Worm (Caenorhabditis elegans) whole organism, midembryonic: ENCODE results near the gene idpp-9.

Source experiments
- T22C8.4 ChIP-seq: fragments of 200-800 bp; sonication (Bioruptor generic); IDR thresholded peaks from 2 replicates; pipeline ENCODE4 v1.3.6; 2022; ENCODE audit warnings: missing genetic modification characterization, missing compliant biosample characterization
- cog-1 ChIP-seq: sonication (generic microtip); optimal IDR thresholded peaks from 2 replicates; lab custom pipeline; 2016; ENCODE audit warnings: missing genetic modification characterization, missing compliant biosample characterization
- flt-1 ChIP-seq: fragments of 200-800 bp; sonication (Bioruptor generic); IDR thresholded peaks from 2 replicates; pipeline ENCODE4 v1.3.6; 2022; ENCODE audit warnings: missing genetic modification characterization, missing compliant biosample characterization
- klf-2 ChIP-seq: fragments of 200-800 bp; sonication (Bioruptor generic); conservative IDR thresholded peaks from 2 replicates; pipeline ENCODE4 v1.3.6; 2022; ENCODE audit warnings: missing genetic modification reagents, missing genetic modification characterization, missing compliant biosample characterization
- med-1 ChIP-seq: sonication (generic microtip); optimal IDR thresholded peaks from 2 replicates; lab custom pipeline; 2017; ENCODE audit warnings: missing genetic modification characterization, mild to moderate bottlenecking, missing compliant biosample characterization, antibody characterized with exemption, missing genetic modification reagents; ENCODE audit not compliant: insufficient read depth
- ref-1 ChIP-seq: fragments of 200-800 bp; sonication (Bioruptor generic); conservative IDR thresholded peaks from 2 replicates; pipeline ENCODE4 v1.3.6; 2022; ENCODE audit warnings: missing genetic modification reagents, missing genetic modification characterization, missing compliant biosample characterization
- tab-1 ChIP-seq: fragments of 200-800 bp; sonication (Bioruptor generic); IDR thresholded peaks from 2 replicates; pipeline ENCODE4 v1.3.6; 2022; ENCODE audit warnings: missing genetic modification characterization, missing compliant biosample characterization
- ztf-23 ChIP-seq: fragments of 200-800 bp; sonication (Bioruptor generic); IDR thresholded peaks from 2 replicates; pipeline ENCODE4 v1.3.6; 2022; ENCODE audit warnings: missing genetic modification reagents, missing genetic modification characterization, missing compliant biosample characterization
- ztf-29 ChIP-seq: fragments of 200-800 bp; sonication (Bioruptor generic); IDR thresholded peaks from 2 replicates; pipeline ENCODE4 v1.3.6; 2022; ENCODE audit warnings: missing genetic modification reagents, missing genetic modification characterization, missing compliant biosample characterization

ce11 chrX:3873445-3873844 lies 42.2 kb downstream of the idpp-9 start, which contains the start of gene lim-4:
- TF ChIP-seq flt-1 (GFP tag; lab: Robert Waterston, UW) (no peak), ztf-23 (no peak), ztf-29 (no peak), klf-2 (GFP tag; lab: Robert Waterston, UW) (no peak), cog-1 (tag; lab: Kevin White, UChicago) (no peak), med-1 (GFP tag; lab: Kevin White, UChicago) (no peak), T22C8.4 (no peak), tab-1 (no peak), ref-1 (GFP tag; lab: Robert Waterston, UW) (no peak)
